Worm (Caenorhabditis elegans) whole organism, L2 larva: ENCODE measurements around the gene fbxb-41.

Source experiments
- snpc-4 ChIP-seq: fragments of 150-350 bp; optimal IDR thresholded peaks from 2 replicates; lab custom pipeline; 2014; ENCODE audit warnings: missing biosample characterization, missing genetic modification characterization
- unc-62 ChIP-seq: fragments of 150-350 bp; optimal IDR thresholded peaks from 2 replicates; lab custom pipeline; 2014; ENCODE audit warnings: missing biosample characterization, missing genetic modification reagents, missing genetic modification characterization

- no peak for TF ChIP-seq snpc-4 (tag; lab: Kevin White, UChicago)
- no peak for TF ChIP-seq unc-62
These were observed 42.6 kb downstream of the fbxb-41 start, which contains the start of gene fbxb-29 for ce11 chrII:999493-999892.
